Worm (Caenorhabditis elegans) whole organism, dauer: ENCODE data around the gene nstp-3.

Experiments
- unc-62 ChIP-seq: sonication (generic microtip); optimal IDR thresholded peaks from 2 replicates; lab custom pipeline; 2017; ENCODE audit warnings: missing biosample characterization, missing genetic modification reagents, missing genetic modification characterization

nstp-3 gene

ce11 chrV:5798132-5798531, at the start of gene nstp-3:
TSS of gene nstp-3 (minus strand) at chrV:5798232.
- no peak for TF ChIP-seq unc-62 (GFP tag; lab: Kevin White, UChicago)

ce11 chrV:5846729-5847128, 48.7 kb upstream of the nstp-3 start:
- TF ChIP-seq unc-62 (GFP tag; lab: Kevin White, UChicago): no peak

ce11 chrV:5845669-5846189, 47.7 kb upstream of the nstp-3 start, which contains the start of gene F26F12.3:
TSS of gene F26F12.3 (minus strand) at chrV:5845719.
- no peak for TF ChIP-seq unc-62 (GFP tag; lab: Kevin White, UChicago)

ce11 chrV:5845162-5845561, 47.1 kb upstream of the nstp-3 start:
- TF ChIP-seq unc-62 (GFP tag; lab: Kevin White, UChicago): no peak

ce11 chrV:5844349-5844760, 46.3 kb upstream of the nstp-3 start:
- no peak for TF ChIP-seq unc-62 (GFP tag; lab: Kevin White, UChicago)

ce11 chrV:5843415-5844337, 45.6 kb upstream of the nstp-3 start:
- no peak for TF ChIP-seq unc-62 (GFP tag; lab: Kevin White, UChicago)

- no peak for TF ChIP-seq unc-62 (GFP tag; lab: Kevin White, UChicago)
Observed at ce11 chrV:5842507-5843144, 44.6 kb upstream of the nstp-3 start.

- no peak for TF ChIP-seq unc-62 (GFP tag; lab: Kevin White, UChicago)
Observed at ce11 chrV:5840939-5841338, 42.9 kb upstream of the nstp-3 start.

ce11 chrV:5838576-5839366, 40.7 kb upstream of the nstp-3 start, which contains the start of gene F26F12.2:
TSS of gene F26F12.2 (minus strand) at chrV:5838613.
- TF ChIP-seq unc-62 (GFP tag; lab: Kevin White, UChicago): no peak

ce11 chrV:5836616-5836982, 38.6 kb upstream of the nstp-3 start, which contains the start of gene col-140:
TSS of gene col-140 (minus strand) at chrV:5836834.
- TF ChIP-seq unc-62 (GFP tag; lab: Kevin White, UChicago): no peak

ce11 chrV:5835979-5836615, 38.1 kb upstream of the nstp-3 start:
- no peak for TF ChIP-seq unc-62 (GFP tag; lab: Kevin White, UChicago)

ce11 chrV:5835397-5835796, 37.4 kb upstream of the nstp-3 start:
- no peak for TF ChIP-seq unc-62 (GFP tag; lab: Kevin White, UChicago)

ce11 chrV:5833531-5833930, 35.5 kb upstream of the nstp-3 start, which contains the start of gene srh-76:
TSS of gene srh-76 (plus strand) at chrV:5833831.
- TF ChIP-seq unc-62 (GFP tag; lab: Kevin White, UChicago): no peak

ce11 chrV:5832799-5833198, 34.8 kb upstream of the nstp-3 start:
- TF ChIP-seq unc-62 (GFP tag; lab: Kevin White, UChicago): no peak

ce11 chrV:5831253-5831652, 33.2 kb upstream of the nstp-3 start:
- TF ChIP-seq unc-62 (GFP tag; lab: Kevin White, UChicago): no peak
